Worm (Caenorhabditis elegans) whole organism, L2 larva: ENCODE results near the gene gpdh-2.

ENCODE experiments used
- egl-27 ChIP-seq: sonication (generic microtip); optimal IDR thresholded peaks from 3 replicates; lab custom pipeline; 2017; ENCODE audit warnings: missing biosample characterization, missing genetic modification reagents, missing genetic modification characterization
- peb-1 ChIP-seq: fragments of 150-350 bp; optimal IDR thresholded peaks from 2 replicates; lab custom pipeline; 2014; ENCODE audit warnings: missing biosample characterization, missing genetic modification characterization
- sma-9 ChIP-seq, 2 experiments: fragments of 150-350 bp in 1 of 2; sonication (generic microtip) in 1 of 2; optimal IDR thresholded peaks; 2 replicates each; lab custom pipeline; 2014 to 2016; ENCODE audit warnings: missing genetic modification characterization in 2 of 2, mild to moderate bottlenecking in 1 of 2, missing biosample characterization in 1 of 2, missing compliant biosample characterization in 1 of 2, missing genetic modification reagents in 1 of 2, moderate library complexity in 1 of 2

- TF ChIP-seq peb-1 (tag; lab: Kevin White, UChicago) (no peak), egl-27 (tag; lab: Kevin White, UChicago) (no peak), sma-9 (GFP tag; optimal IDR thresholded peaks at IDR 0.05; lab: Kevin White, UChicago) (no peak), sma-9 (tag; optimal IDR thresholded peaks at IDR 0.05; lab: Kevin White, UChicago) (no peak)
Measured at ce11 chrIII:9817894-9818293, 41.1 kb downstream of the gpdh-2 start.
